Fruit fly (Drosophila melanogaster): ENCODE results near the gene CG14074.

CG14074 gene

DNA sequence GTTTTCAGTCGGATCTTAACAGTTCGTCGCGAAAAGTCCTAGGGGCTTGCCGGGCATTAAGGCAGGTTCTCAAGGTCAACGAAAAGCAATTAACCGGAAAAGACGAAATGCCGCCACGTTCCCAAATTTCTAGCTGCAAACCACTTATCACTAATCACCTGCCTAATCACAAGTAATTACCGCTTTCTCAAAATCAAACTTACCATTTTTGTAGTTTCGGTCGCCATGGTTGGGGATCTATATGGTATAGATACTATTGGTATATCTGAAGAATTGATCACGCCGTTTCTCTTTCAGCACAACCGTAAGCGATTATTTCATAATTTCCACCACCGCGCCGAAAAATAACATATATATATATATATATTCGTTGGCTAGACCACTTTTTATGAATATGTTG, 20.2 kb upstream of the CG14074 start:
- TF ChIP-seq pan (optimal IDR thresholded peaks at IDR 0.05) (no peak), usp (GFP tag; optimal IDR thresholded peaks at IDR 0.05) (no peak), Dll (optimal IDR thresholded peaks at IDR 0.05) (no peak), EcR (GFP tag; optimal IDR thresholded peaks at IDR 0.05) (no peak)

dm6 chr3L:18846233-18846271, 20.0 kb upstream of the CG14074 start, which contains the start of gene Indy:
TSS of gene Indy (minus strand) at chr3L:18846267.
- TF ChIP-seq usp (GFP tag; optimal IDR thresholded peaks at IDR 0.05) (no peak), CG8478 (optimal IDR thresholded peaks at IDR 0.05) (no peak), pan (optimal IDR thresholded peaks at IDR 0.05) (no peak)

- TF ChIP-seq CG8478 (optimal IDR thresholded peaks at IDR 0.05) (no peak), usp (GFP tag; optimal IDR thresholded peaks at IDR 0.05) (no peak)
Observed at dm6 chr3L:18846272-18846741, 19.7 kb upstream of the CG14074 start.

DNA sequence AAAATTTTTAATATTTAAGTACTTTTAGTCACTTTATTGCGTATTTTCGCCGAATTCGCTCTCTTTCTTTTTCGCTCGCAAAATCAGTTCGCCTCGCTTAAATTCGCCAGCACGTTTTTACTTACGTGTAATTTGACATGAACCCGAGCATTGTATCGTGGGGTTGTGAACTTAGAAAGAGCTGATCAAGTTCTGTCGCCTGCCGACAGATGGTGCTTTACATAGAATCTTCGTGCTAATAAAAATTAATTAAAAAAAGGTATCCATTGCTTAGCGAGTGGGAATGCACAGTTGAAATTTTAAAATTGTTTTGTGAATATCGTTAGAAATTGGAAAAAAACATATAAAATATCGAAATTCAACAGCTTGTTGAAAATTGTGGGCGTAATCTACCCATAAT, 17.6 kb upstream of the CG14074 start:
- TF ChIP-seq pan (optimal IDR thresholded peaks at IDR 0.05) (no peak), Dll (optimal IDR thresholded peaks at IDR 0.05) (no peak), EcR (GFP tag; optimal IDR thresholded peaks at IDR 0.05) (no peak), psq (optimal IDR thresholded peaks at IDR 0.05) (no peak), CG8478 (optimal IDR thresholded peaks at IDR 0.05) (no peak), usp (GFP tag; optimal IDR thresholded peaks at IDR 0.05) (no peak)

- TF ChIP-seq Dll (optimal IDR thresholded peaks at IDR 0.05) = no peak
Observed at dm6 chr3L:18852223-18852622, 13.8 kb upstream of the CG14074 start.

DNA sequence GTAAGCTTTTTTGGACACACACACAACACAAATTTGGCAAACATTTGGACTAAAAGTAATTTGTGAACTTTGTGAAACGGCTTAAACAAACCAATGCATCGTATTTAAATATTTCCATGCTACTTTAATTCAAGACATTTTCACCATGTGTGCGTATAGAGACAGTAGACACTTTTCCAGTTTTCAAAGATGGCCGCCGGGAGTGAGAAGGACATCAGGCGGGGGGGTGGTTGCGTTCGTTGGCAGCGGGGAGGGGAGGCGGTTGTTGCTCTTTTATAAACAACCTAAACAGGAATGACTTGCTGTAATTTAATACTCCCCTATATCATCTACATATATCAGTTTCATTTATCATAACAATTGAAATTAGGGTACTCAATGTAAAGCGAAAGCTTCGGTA, 12.6 kb upstream of the CG14074 start:
- no peak for TF ChIP-seq pan (optimal IDR thresholded peaks at IDR 0.05)
- no peak for TF ChIP-seq EcR (GFP tag; optimal IDR thresholded peaks at IDR 0.05)
- TF ChIP-seq CG8478 (optimal IDR thresholded peaks at IDR 0.05) = no peak
- TF ChIP-seq psq (optimal IDR thresholded peaks at IDR 0.05) = no peak
- no peak for TF ChIP-seq usp (GFP tag; optimal IDR thresholded peaks at IDR 0.05)
- TF ChIP-seq Dll (optimal IDR thresholded peaks at IDR 0.05) = no peak

dm6 chr3L:18854412-18854811, 11.6 kb upstream of the CG14074 start:
- TF ChIP-seq EcR (GFP tag; optimal IDR thresholded peaks at IDR 0.05) (no peak), psq (optimal IDR thresholded peaks at IDR 0.05) (no peak), Dll (optimal IDR thresholded peaks at IDR 0.05) (no peak), usp (GFP tag; optimal IDR thresholded peaks at IDR 0.05) (no peak), pan (optimal IDR thresholded peaks at IDR 0.05) (no peak), CG8478 (optimal IDR thresholded peaks at IDR 0.05) (no peak)

DNA sequence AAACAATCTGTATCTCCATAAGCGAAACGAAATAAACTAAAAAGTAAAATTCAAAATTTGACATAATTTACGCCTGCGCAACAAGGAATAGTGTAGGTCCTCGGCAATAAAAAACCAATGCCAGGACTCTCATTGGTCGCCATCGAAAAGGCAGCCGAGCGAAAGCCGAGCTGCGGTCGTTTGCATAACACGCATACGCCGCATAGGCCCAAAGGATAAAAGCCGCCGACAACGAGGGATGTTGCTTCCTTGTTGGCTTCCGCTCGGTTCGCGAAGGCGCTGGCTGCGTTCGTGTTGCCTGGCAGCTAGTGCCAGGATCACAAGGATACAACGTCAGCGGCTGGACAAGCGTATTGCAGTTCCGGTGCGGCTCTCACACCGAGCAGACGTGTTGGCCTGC, 5.6 kb upstream of the CG14074 start:
- TF ChIP-seq usp (GFP tag; optimal IDR thresholded peaks at IDR 0.05) = no peak
- no peak for TF ChIP-seq pan (optimal IDR thresholded peaks at IDR 0.05)
- no peak for TF ChIP-seq psq (optimal IDR thresholded peaks at IDR 0.05)
- no peak for TF ChIP-seq Dll (optimal IDR thresholded peaks at IDR 0.05)
- no peak for TF ChIP-seq EcR (GFP tag; optimal IDR thresholded peaks at IDR 0.05)
- no peak for TF ChIP-seq CG8478 (optimal IDR thresholded peaks at IDR 0.05)

- no peak for TF ChIP-seq CG8478 (optimal IDR thresholded peaks at IDR 0.05)
- TF ChIP-seq pan (optimal IDR thresholded peaks at IDR 0.05) = no peak
- no peak for TF ChIP-seq usp (GFP tag; optimal IDR thresholded peaks at IDR 0.05)
- no peak for TF ChIP-seq Dll (optimal IDR thresholded peaks at IDR 0.05)
- TF ChIP-seq EcR (GFP tag; optimal IDR thresholded peaks at IDR 0.05) = no peak
Observed at dm6 chr3L:18861893-18862292, 4.1 kb upstream of the CG14074 start.

- TF ChIP-seq EcR (GFP tag; optimal IDR thresholded peaks at IDR 0.05) = no peak
Observed at dm6 chr3L:18863327-18863726, 2.7 kb upstream of the CG14074 start, which contains the start of gene CG6865. TSS of gene CG6865 (plus strand) at chr3L:18863647.

- TF ChIP-seq usp (GFP tag; optimal IDR thresholded peaks at IDR 0.05) (no peak), pan (optimal IDR thresholded peaks at IDR 0.05) (no peak), Dll (optimal IDR thresholded peaks at IDR 0.05) (no peak), psq (optimal IDR thresholded peaks at IDR 0.05) (no peak), CG8478 (optimal IDR thresholded peaks at IDR 0.05) (no peak), EcR (GFP tag; optimal IDR thresholded peaks at IDR 0.05) (no peak)
Observed at dm6 chr3L:18867521-18867920, 1.5 kb downstream of the CG14074 start, which contains the start of gene Dysb. TSS of gene Dysb (plus strand) at chr3L:18867771.

dm6 chr3L:18869035-18869826, 3.2 kb downstream of the CG14074 start, which contains the start of gene Grx1:
TSS of gene Grx1 (plus strand) at chr3L:18869230.
- no peak for TF ChIP-seq Dll (optimal IDR thresholded peaks at IDR 0.05)
- TF ChIP-seq CG8478 (optimal IDR thresholded peaks at IDR 0.05) = no peak
- no peak for TF ChIP-seq psq (optimal IDR thresholded peaks at IDR 0.05)
- no peak for TF ChIP-seq EcR (GFP tag; optimal IDR thresholded peaks at IDR 0.05)

- TF ChIP-seq Dll (optimal IDR thresholded peaks at IDR 0.05) (no peak), psq (optimal IDR thresholded peaks at IDR 0.05) (no peak), usp (GFP tag; optimal IDR thresholded peaks at IDR 0.05) (no peak), EcR (GFP tag; optimal IDR thresholded peaks at IDR 0.05) (no peak), pan (optimal IDR thresholded peaks at IDR 0.05) (no peak)
Observed at dm6 chr3L:18870027-18870426, 4.0 kb downstream of the CG14074 start, which contains the start of gene Blos3. TSS of gene Blos3 (plus strand) at chr3L:18870224.

dm6 chr3L:18872440-18872839, 6.4 kb downstream of the CG14074 start, which contains the start of the genes Rad9 and Uggt:
TSS of gene Rad9 (minus strand) at chr3L:18872553.
TSS of gene Uggt (plus strand) at chr3L:18872747.
- TF ChIP-seq pan (optimal IDR thresholded peaks at IDR 0.05) (no peak), Dll (optimal IDR thresholded peaks at IDR 0.05) (no peak)

Measured in whole organism.